Worm (Caenorhabditis elegans) whole organism, L3 larva: ENCODE data around the gene Y49F6A.5.

Experiments
- R02D3.7 ChIP-seq: fragments of 150-350 bp; optimal IDR thresholded peaks from 2 replicates; lab custom pipeline; 2014; ENCODE audit warnings: missing biosample characterization, missing genetic modification characterization
- aly-2 ChIP-seq: fragments of 150-350 bp; optimal IDR thresholded peaks from 2 replicates; lab custom pipeline; 2014; ENCODE audit warnings: missing biosample characterization, missing genetic modification characterization
- ama-1 ChIP-seq: fragments of 150-350 bp; optimal IDR thresholded peaks from 2 replicates; lab custom pipeline; 2018
- ceh-82 ChIP-seq: fragments of 150-350 bp; optimal IDR thresholded peaks from 2 replicates; lab custom pipeline; 2014; ENCODE audit warnings: missing biosample characterization, missing genetic modification characterization
- ceh-9 ChIP-seq: sonication (generic microtip); optimal IDR thresholded peaks from 2 replicates; lab custom pipeline; 2018; ENCODE audit warnings: missing biosample characterization, missing genetic modification characterization
- egl-27 ChIP-seq: sonication (generic microtip); optimal IDR thresholded peaks from 4 replicates; lab custom pipeline; 2017; ENCODE audit warnings: missing biosample characterization, missing genetic modification reagents, missing genetic modification characterization
- fkh-10 ChIP-seq: sonication (generic microtip); optimal IDR thresholded peaks from 2 replicates; lab custom pipeline; 2017; ENCODE audit warnings: missing biosample characterization, missing genetic modification reagents, missing genetic modification characterization
- fkh-2 ChIP-seq: fragments of 150-350 bp; optimal IDR thresholded peaks from 2 replicates; lab custom pipeline; 2014; ENCODE audit warnings: missing biosample characterization, missing genetic modification reagents, missing genetic modification characterization
- nfya-1 ChIP-seq: sonication (generic microtip); optimal IDR thresholded peaks from 2 replicates; lab custom pipeline; 2017; ENCODE audit warnings: missing genetic modification characterization, mild to moderate bottlenecking, missing compliant biosample characterization, antibody characterized with exemption, moderate library complexity; ENCODE audit not compliant: insufficient read depth
- nhr-11 ChIP-seq: fragments of 150-350 bp; optimal IDR thresholded peaks from 2 replicates; lab custom pipeline; 2014; ENCODE audit warnings: missing biosample characterization, missing genetic modification characterization
- nhr-23 ChIP-seq: fragments of 150-350 bp; optimal IDR thresholded peaks from 2 replicates; lab custom pipeline; 2014; ENCODE audit warnings: missing biosample characterization, missing genetic modification reagents, missing genetic modification characterization
- tbx-2 ChIP-seq: sonication (generic microtip); optimal IDR thresholded peaks from 2 replicates; lab custom pipeline; 2016; ENCODE audit warnings: mild to moderate bottlenecking, missing genetic modification characterization, missing compliant biosample characterization
- unc-39 ChIP-seq: sonication (generic microtip); optimal IDR thresholded peaks from 4 replicates; lab custom pipeline; 2017; ENCODE audit warnings: missing biosample characterization, missing genetic modification characterization

DNA sequence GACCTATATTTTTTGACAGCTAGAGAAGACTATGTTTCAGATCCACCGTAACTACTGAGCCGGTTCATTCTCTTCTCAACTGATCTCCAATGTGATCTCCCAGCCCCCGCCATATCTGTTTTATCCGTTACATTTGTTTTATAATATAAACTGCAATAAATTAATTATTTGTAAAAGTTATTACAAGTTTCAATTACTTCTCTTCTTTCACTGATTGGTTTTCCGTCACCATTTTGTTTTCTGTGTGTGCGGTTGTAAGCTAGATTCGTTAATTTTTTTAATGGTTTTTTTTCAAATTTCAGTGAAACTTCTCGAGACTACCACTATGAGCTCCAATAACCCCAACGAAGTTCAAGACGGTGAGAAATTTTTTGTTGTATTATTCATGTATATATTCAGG, 21.1 kb upstream of the Y49F6A.5 start, which contains the start of gene M151.2:
- TF ChIP-seq fkh-10 = no peak
- no peak for TF ChIP-seq ceh-9 (tag; lab: Kevin White, UChicago)
- TF ChIP-seq egl-27 (tag; lab: Kevin White, UChicago) = no peak
- no peak for TF ChIP-seq ama-1
- TF ChIP-seq aly-2 (tag; lab: Kevin White, UChicago) = no peak
- no peak for TF ChIP-seq nhr-23
- no peak for TF ChIP-seq tbx-2 (tag; lab: Kevin White, UChicago)
- TF ChIP-seq fkh-2 (tag; lab: Kevin White, UChicago) = no peak
- TF ChIP-seq R02D3.7 (tag; lab: Kevin White, UChicago) = no peak
- no peak for TF ChIP-seq ceh-82 (tag; lab: Kevin White, UChicago)
- no peak for TF ChIP-seq unc-39 (tag; lab: Kevin White, UChicago)
- no peak for TF ChIP-seq nfya-1 (tag; lab: Kevin White, UChicago)
- no peak for TF ChIP-seq nhr-11 (tag; lab: Kevin White, UChicago)
